Worm (Caenorhabditis elegans): Measurements from ENCODE around the gene C25A8.2.

Gene C25A8.2

DNA sequence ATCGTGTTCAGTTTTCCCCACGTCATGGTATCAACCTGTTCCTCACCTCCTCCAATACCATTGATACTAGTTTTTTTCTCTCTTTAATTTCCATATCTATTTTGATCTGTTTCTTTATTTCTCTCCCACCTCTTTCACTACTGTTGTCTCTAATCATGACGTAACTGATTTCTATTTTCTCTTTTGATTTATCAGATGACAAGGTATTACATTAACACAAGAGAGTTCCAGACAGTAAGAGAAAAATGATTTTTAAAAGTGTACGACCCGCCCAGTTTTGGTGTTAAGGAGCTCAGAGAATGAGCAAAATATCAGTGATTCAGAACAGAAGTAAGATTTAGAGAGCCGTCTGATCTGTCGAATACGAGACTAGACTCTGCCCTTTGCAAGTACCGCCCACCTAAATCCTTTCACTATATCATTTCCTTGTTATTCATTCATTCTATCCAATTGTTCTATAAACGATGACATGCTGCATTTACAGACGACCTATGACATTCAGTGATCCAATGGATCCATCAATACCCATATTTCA lies 40.1 kb downstream of the C25A8.2 start, which contains the start of gene nhr-105 (continued):
- TF ChIP-seq lin-14 (GFP tag; optimal IDR thresholded peaks at IDR 0.05): peak; percentile 79
- TF ChIP-seq ztf-4 (tag; optimal IDR thresholded peaks at IDR 0.05): peak; percentile 45
- no peak for TF ChIP-seq nhr-28 (tag; optimal IDR thresholded peaks at IDR 0.05)
- TF ChIP-seq ets-5 (GFP tag; IDR thresholded peaks at IDR 0.05): no peak
- no peak for TF ChIP-seq snpc-4 (tag; optimal IDR thresholded peaks at IDR 0.05)

DNA sequence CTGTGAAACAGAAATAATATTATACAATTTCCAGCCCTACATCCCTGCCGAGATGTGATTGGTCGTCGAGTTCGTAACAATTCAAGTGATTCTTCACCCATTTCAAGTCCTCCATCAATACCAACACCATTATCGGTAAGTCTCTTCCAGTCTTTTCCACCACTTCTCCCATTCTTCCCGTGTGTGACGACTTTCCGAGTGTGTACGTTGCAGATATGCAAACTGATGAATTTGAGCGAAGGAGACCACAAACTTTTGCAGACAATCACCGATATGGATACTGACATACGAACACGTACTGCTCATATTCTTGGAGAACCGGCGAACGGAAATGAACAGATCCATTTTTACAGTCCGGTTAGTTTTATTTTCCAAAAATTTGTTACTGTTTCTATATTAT lies 41.9 kb downstream of the C25A8.2 start:
- TF ChIP-seq tbx-2 (tag; optimal IDR thresholded peaks at IDR 0.05): no peak
- TF ChIP-seq vab-15 (tag; optimal IDR thresholded peaks at IDR 0.05): no peak
- TF ChIP-seq fkh-10 (GFP tag; optimal IDR thresholded peaks at IDR 0.05): no peak
- TF ChIP-seq nhr-85 (tag): peak; percentile 4
- TF ChIP-seq unc-130 (tag; optimal IDR thresholded peaks at IDR 0.05): no peak
- TF ChIP-seq grh-1 (GFP tag; IDR thresholded peaks at IDR 0.05): 0 out of 2 replicates have a peak, but pooled peaks have one; percentile 4

DNA sequence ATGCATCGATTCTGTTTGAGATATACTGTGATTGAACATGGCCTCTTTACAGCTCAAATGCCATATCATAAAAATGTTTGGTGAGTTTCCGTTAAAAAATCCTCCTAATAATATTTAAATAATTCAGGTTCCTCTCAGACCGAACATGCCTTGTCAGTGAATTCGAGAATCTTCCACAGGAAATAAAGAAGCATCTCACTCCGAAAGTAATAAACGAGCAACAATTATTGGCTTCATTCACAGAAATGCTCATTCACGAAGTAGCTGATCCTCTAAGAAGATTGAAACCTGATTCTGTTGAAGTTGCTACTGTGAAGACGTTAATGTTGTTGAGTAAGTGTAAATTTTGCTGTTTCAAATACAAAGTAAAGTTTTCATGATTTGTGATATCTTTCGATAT lies 42.5 kb downstream of the C25A8.2 start:
- TF ChIP-seq unc-86 (tag; optimal IDR thresholded peaks at IDR 0.05): no peak
- TF ChIP-seq zip-4 (GFP tag; optimal IDR thresholded peaks at IDR 0.05): no peak
- TF ChIP-seq lir-3 (tag; optimal IDR thresholded peaks at IDR 0.05; ENCODE audit: poor library complexity): no peak
- no peak for TF ChIP-seq efl-1 (optimal IDR thresholded peaks at IDR 0.05)
- no peak for TF ChIP-seq efl-1 (GFP tag; optimal IDR thresholded peaks at IDR 0.05 in 1 of 2)
- TF ChIP-seq sox-4 (tag; optimal IDR thresholded peaks at IDR 0.05): no peak
- no peak for TF ChIP-seq ceh-90 (tag; optimal IDR thresholded peaks at IDR 0.05)
- no peak for TF ChIP-seq ceh-82 (tag; optimal IDR thresholded peaks at IDR 0.05)
- no peak for TF ChIP-seq nhr-12 (tag; optimal IDR thresholded peaks at IDR 0.05)
- no peak for TF ChIP-seq ztf-11 (tag; optimal IDR thresholded peaks at IDR 0.05)
- TF ChIP-seq nhr-84 (tag; optimal IDR thresholded peaks at IDR 0.05): no peak
- TF ChIP-seq hpl-2 (GFP tag; optimal IDR thresholded peaks at IDR 0.05): no peak
- no peak for TF ChIP-seq nhr-90 (tag; optimal IDR thresholded peaks at IDR 0.05; ENCODE audit: poor library complexity)
- no peak for TF ChIP-seq Y116A8C.19 (tag; optimal IDR thresholded peaks at IDR 0.05; ENCODE audit: borderline replicate concordance)
- TF ChIP-seq hlh-17 (GFP tag; optimal IDR thresholded peaks at IDR 0.05; ENCODE audit: borderline replicate concordance): no peak
- TF ChIP-seq hlh-4 (tag; optimal IDR thresholded peaks at IDR 0.05): no peak
- no peak for TF ChIP-seq mdl-1 (tag; optimal IDR thresholded peaks at IDR 0.05)
- TF ChIP-seq egl-27 (tag; optimal IDR thresholded peaks at IDR 0.05): no peak
- TF ChIP-seq snpc-4 (tag; optimal IDR thresholded peaks at IDR 0.05): no peak
- no peak for TF ChIP-seq lin-13 (GFP tag; optimal IDR thresholded peaks at IDR 0.05)
- no peak for TF ChIP-seq nhr-28 (tag; optimal IDR thresholded peaks at IDR 0.05)

DNA sequence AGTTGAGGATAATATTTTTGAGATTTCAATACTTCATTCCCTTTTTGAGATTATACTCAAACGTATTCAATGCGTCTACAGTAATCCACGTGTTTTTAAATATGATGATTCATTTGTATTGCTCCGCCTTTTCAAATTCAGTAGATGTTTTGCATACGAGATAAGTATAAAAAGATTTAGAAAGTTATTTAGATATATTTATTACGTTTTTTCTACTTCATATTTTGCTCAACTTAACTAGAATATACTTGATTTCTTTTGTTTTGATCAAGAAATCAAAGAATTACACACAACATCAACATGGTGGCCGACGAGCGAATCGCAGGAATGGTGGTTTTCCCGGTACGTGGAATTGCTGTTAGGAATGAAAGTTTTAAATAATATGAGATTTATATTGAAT lies 48.0 kb downstream of the C25A8.2 start, which contains the start of gene srx-50:
srx-50 (plus strand) TSS at position 301 of the 400 bp plus-strand sequence.
- no peak for TF ChIP-seq fkh-8 (tag; optimal IDR thresholded peaks at IDR 0.05)
- no peak for TF ChIP-seq ceh-8 (GFP tag; optimal IDR thresholded peaks at IDR 0.05)
- no peak for TF ChIP-seq ces-1 (GFP tag; optimal IDR thresholded peaks at IDR 0.05)
- no peak for TF ChIP-seq lin-13 (GFP tag; optimal IDR thresholded peaks at IDR 0.05)
- no peak for TF ChIP-seq pax-3 (tag; optimal IDR thresholded peaks at IDR 0.05)
- TF ChIP-seq nhr-77 (tag; optimal IDR thresholded peaks at IDR 0.05): no peak
- TF ChIP-seq ztf-11 (tag; optimal IDR thresholded peaks at IDR 0.05): no peak
- TF ChIP-seq mep-1 (tag; optimal IDR thresholded peaks at IDR 0.05): no peak
